Fruit fly (Drosophila melanogaster) whole organism, embryonic: ENCODE results near the gene CG42272.

ENCODE experiments used
- B-H1 ChIP-seq: fragments of 200-800 bp; sonication (Bioruptor generic); IDR thresholded peaks from 3 replicates; pipeline ENCODE4 v1.3.6; 2022; ENCODE audit warnings: missing biosample characterization, missing genetic modification characterization
- CG10147 ChIP-seq: fragments of 200-800 bp; sonication (Bioruptor generic); optimal IDR thresholded peaks from 2 replicates; lab custom pipeline; 2019; ENCODE audit warnings: missing biosample characterization, mild to moderate bottlenecking, missing genetic modification characterization, moderate library complexity
- CG10462 ChIP-seq: fragments of 200-800 bp; sonication (Bioruptor generic); optimal IDR thresholded peaks from 2 replicates; lab custom pipeline; 2016; ENCODE audit warnings: missing biosample characterization, missing genetic modification characterization
- CG12299 ChIP-seq: fragments of 200-800 bp; sonication (Bioruptor generic); optimal IDR thresholded peaks from 2 replicates; lab custom pipeline; 2018; ENCODE audit warnings: missing biosample characterization, mild to moderate bottlenecking, missing genetic modification characterization
- CG13894 ChIP-seq: fragments of 200-800 bp; sonication (Bioruptor generic); optimal IDR thresholded peaks from 3 replicates; lab custom pipeline; 2018; ENCODE audit warnings: missing biosample characterization, mild to moderate bottlenecking, missing genetic modification characterization, moderate library complexity
- CG16815 ChIP-seq: fragments of 200-800 bp; sonication (Bioruptor generic); optimal IDR thresholded peaks from 3 replicates; lab custom pipeline; 2017; ENCODE audit warnings: missing biosample characterization, mild to moderate bottlenecking, missing genetic modification characterization
- CG16863 ChIP-seq: fragments of 200-800 bp; sonication (Bioruptor generic); optimal IDR thresholded peaks from 3 replicates; lab custom pipeline; 2016; ENCODE audit warnings: missing biosample characterization, missing genetic modification characterization
- CG17328 ChIP-seq: fragments of 200-800 bp; sonication (Bioruptor generic); IDR thresholded peaks from 2 replicates; pipeline ENCODE4 v1.3.6; 2022; ENCODE audit warnings: missing biosample characterization, missing genetic modification characterization
- CG18262 ChIP-seq: fragments of 200-800 bp; optimal IDR thresholded peaks from 3 replicates; lab custom pipeline; 2019; ENCODE audit warnings: missing biosample characterization, mild to moderate bottlenecking, missing genetic modification characterization, moderate library complexity
- CG2712 ChIP-seq: fragments of 200-800 bp; optimal IDR thresholded peaks from 3 replicates; lab custom pipeline; 2019; ENCODE audit warnings: missing biosample characterization, mild to moderate bottlenecking, missing genetic modification characterization, moderate library complexity
- CG3065 ChIP-seq: fragments of 200-800 bp; sonication (Bioruptor generic); optimal IDR thresholded peaks from 2 replicates; lab custom pipeline; 2016; ENCODE audit warnings: missing biosample characterization, missing genetic modification characterization
- CG3407 ChIP-seq: fragments of 200-800 bp; sonication (Bioruptor generic); optimal IDR thresholded peaks from 2 replicates; lab custom pipeline; 2018; ENCODE audit warnings: missing biosample characterization, mild to moderate bottlenecking, missing genetic modification characterization
- CG34224 ChIP-seq: fragments of 200-800 bp; sonication (Bioruptor generic); IDR thresholded peaks from 3 replicates; pipeline ENCODE4 v1.3.6; 2022; ENCODE audit warnings: missing biosample characterization, missing genetic modification characterization; ENCODE audit not compliant: partially characterized antibody
- CG3726 ChIP-seq: fragments of 200-800 bp; sonication (Bioruptor generic); IDR thresholded peaks from 3 replicates; pipeline ENCODE4, ENCODE4 v1.3.6; 2022; ENCODE audit warnings: missing biosample characterization, missing genetic modification characterization
- CG4707 ChIP-seq: fragments of 200-800 bp; sonication (Bioruptor generic); optimal IDR thresholded peaks from 2 replicates; lab custom pipeline; 2018; ENCODE audit warnings: missing biosample characterization, mild to moderate bottlenecking, missing genetic modification characterization, moderate library complexity
- CG5180 ChIP-seq: fragments of 200-800 bp; sonication (Bioruptor generic); optimal IDR thresholded peaks from 3 replicates; lab custom pipeline; 2017; ENCODE audit warnings: missing biosample characterization, missing genetic modification characterization, mild to moderate bottlenecking, moderate library complexity, missing genetic modification reagents
- CG7745 ChIP-seq: fragments of 200-800 bp; sonication (Bioruptor generic); optimal IDR thresholded peaks from 2 replicates; lab custom pipeline; 2018; ENCODE audit warnings: missing biosample characterization, mild to moderate bottlenecking, missing genetic modification characterization, moderate library complexity
- CG7987 ChIP-seq: fragments of 200-800 bp; sonication (Bioruptor generic); optimal IDR thresholded peaks from 2 replicates; lab custom pipeline; 2018; ENCODE audit warnings: missing biosample characterization, mild to moderate bottlenecking, missing genetic modification characterization, moderate library complexity
- CG9437 ChIP-seq: fragments of 200-800 bp; sonication (Bioruptor generic); optimal IDR thresholded peaks from 2 replicates; lab custom pipeline; 2018; ENCODE audit warnings: missing biosample characterization, mild to moderate bottlenecking, missing genetic modification characterization
- CG9932 ChIP-seq: fragments of 200-800 bp; sonication (Bioruptor generic); IDR thresholded peaks from 2 replicates; pipeline ENCODE4 v1.3.6; 2022; ENCODE audit warnings: missing biosample characterization, missing genetic modification characterization
- D19A ChIP-seq: fragments of 200-800 bp; optimal IDR thresholded peaks from 3 replicates; lab custom pipeline; 2019; ENCODE audit warnings: missing biosample characterization, mild to moderate bottlenecking, missing genetic modification characterization, moderate library complexity
- E2f2 ChIP-seq: fragments of 200-800 bp; sonication (Bioruptor generic); IDR thresholded peaks from 2 replicates; pipeline ENCODE4 v1.3.6; 2022; ENCODE audit warnings: missing biosample characterization, missing genetic modification characterization
- Elba2 ChIP-seq: fragments of 200-800 bp; sonication (Bioruptor generic); optimal IDR thresholded peaks from 3 replicates; lab custom pipeline; 2016; ENCODE audit warnings: missing biosample characterization, missing genetic modification characterization
- GATAe ChIP-seq: fragments of 200-800 bp; sonication (Bioruptor generic); conservative IDR thresholded peaks from 2 replicates; pipeline ENCODE4 v1.3.6; 2022; ENCODE audit warnings: missing biosample characterization, missing genetic modification characterization
- HmgD ChIP-seq: fragments of 200-800 bp; sonication (Bioruptor generic); optimal IDR thresholded peaks from 3 replicates; lab custom pipeline; 2016; ENCODE audit warnings: missing biosample characterization, missing genetic modification characterization
- Hmr ChIP-seq: fragments of 200-800 bp; sonication (Bioruptor generic); optimal IDR thresholded peaks from 3 replicates; lab custom pipeline; 2017; ENCODE audit warnings: mild to moderate bottlenecking, missing biosample characterization, missing genetic modification reagents, missing genetic modification characterization
- Hr3 ChIP-seq: fragments of 200-800 bp; sonication (Bioruptor generic); optimal IDR thresholded peaks from 3 replicates; lab custom pipeline; 2016; ENCODE audit warnings: missing biosample characterization, missing genetic modification characterization
- Lpt ChIP-seq: fragments of >200 bp; optimal IDR thresholded peaks from 2 replicates; lab custom pipeline; 2018; ENCODE audit warnings: missing biosample characterization, missing genetic modification characterization
- Rx ChIP-seq: fragments of 200-800 bp; sonication (Bioruptor generic); IDR thresholded peaks from 2 replicates; pipeline ENCODE4 v1.3.6; 2022; ENCODE audit warnings: missing biosample characterization, missing genetic modification characterization
- Six4 ChIP-seq: fragments of 200-800 bp; sonication (Bioruptor generic); optimal IDR thresholded peaks from 2 replicates; lab custom pipeline; 2016; ENCODE audit warnings: missing biosample characterization, missing genetic modification characterization
- Sry-β ChIP-seq: fragments of 200-800 bp; sonication (Bioruptor generic); optimal IDR thresholded peaks from 2 replicates; lab custom pipeline; 2018; ENCODE audit warnings: missing biosample characterization, mild to moderate bottlenecking, missing genetic modification characterization, moderate library complexity
- ara ChIP-seq: fragments of 200-800 bp; sonication (Bioruptor generic); IDR thresholded peaks from 2 replicates; pipeline ENCODE4 v1.3.6; 2022; ENCODE audit warnings: missing biosample characterization, missing genetic modification characterization
- az2 ChIP-seq: fragments of 200-800 bp; sonication (Bioruptor generic); optimal IDR thresholded peaks from 3 replicates; lab custom pipeline; 2016; ENCODE audit warnings: missing biosample characterization, missing genetic modification characterization
- btn ChIP-seq: fragments of 200-800 bp; sonication (Bioruptor generic); optimal IDR thresholded peaks from 2 replicates; lab custom pipeline; 2016; ENCODE audit warnings: missing biosample characterization, missing genetic modification characterization
- chif ChIP-seq, 2 experiments: fragments of 200-800 bp; sonication (Bioruptor generic); optimal IDR thresholded peaks; 3 replicates each; lab custom pipeline; 2016; ENCODE audit warnings: missing biosample characterization in 2 of 2, missing genetic modification characterization in 2 of 2
- chinmo ChIP-seq: fragments of 200-800 bp; sonication (Bioruptor generic); IDR thresholded peaks from 4 replicates; pipeline ENCODE4 v1.3.6; 2022; ENCODE audit warnings: missing biosample characterization, missing genetic modification characterization; ENCODE audit not compliant: partially characterized antibody
- dimm ChIP-seq: fragments of 200-800 bp; sonication (Bioruptor generic); IDR thresholded peaks from 2 replicates; pipeline ENCODE4 v1.3.6; 2022; ENCODE audit warnings: missing biosample characterization, missing genetic modification characterization
- ems ChIP-seq: fragments of 200-800 bp; sonication (Bioruptor generic); optimal IDR thresholded peaks from 3 replicates; lab custom pipeline; 2016; ENCODE audit warnings: missing biosample characterization, missing genetic modification characterization
- fru ChIP-seq: fragments of >200 bp; optimal IDR thresholded peaks from 2 replicates; lab custom pipeline; 2017
- gce ChIP-seq: fragments of 200-800 bp; sonication (Bioruptor generic); IDR thresholded peaks from 3 replicates; pipeline ENCODE4 v1.3.6; 2022; ENCODE audit warnings: missing biosample characterization, missing genetic modification characterization
- klu ChIP-seq: fragments of 200-800 bp; sonication (Bioruptor generic); IDR thresholded peaks from 2 replicates; pipeline ENCODE4 v1.3.6; 2022; ENCODE audit warnings: missing biosample characterization, missing genetic modification characterization
- lola ChIP-seq, 3 experiments: fragments of >200 bp in 2 of 3; fragments of 200-800 bp in 1 of 3; sonication (Bioruptor generic) in 1 of 3; optimal IDR thresholded peaks; 2 replicates each; lab custom pipeline; 2017 to 2019; ENCODE audit warnings: missing biosample characterization in 3 of 3, missing genetic modification characterization in 3 of 3, mild to moderate bottlenecking in 1 of 3, moderate library complexity in 1 of 3
- pan ChIP-seq, 4 experiments: fragments of >200 bp in 3 of 4; fragments of 200-800 bp in 1 of 4; sonication (Bioruptor generic) in 1 of 4; optimal IDR thresholded peaks in 3 of 4; IDR thresholded peaks in 1 of 4; 2 replicates each; pipeline versions ENCODE4 v1.3.6 to Lab custom; 2017 to 2022; ENCODE audit warnings: missing biosample characterization in 2 of 4, missing genetic modification characterization in 2 of 4, mixed read lengths in 1 of 4
- pita ChIP-seq: fragments of 200-800 bp; sonication (Bioruptor generic); optimal IDR thresholded peaks from 2 replicates; lab custom pipeline; 2017; ENCODE audit warnings: missing biosample characterization, mild to moderate bottlenecking, missing genetic modification characterization
- rib ChIP-seq: fragments of 200-800 bp; sonication (Bioruptor generic); IDR thresholded peaks from 2 replicates; pipeline ENCODE4 v1.3.6; 2022; ENCODE audit warnings: missing biosample characterization, missing genetic modification characterization
- salm ChIP-seq: fragments of 200-800 bp; sonication (Bioruptor generic); optimal IDR thresholded peaks from 2 replicates; lab custom pipeline; 2018; ENCODE audit warnings: missing biosample characterization, mild to moderate bottlenecking, missing genetic modification characterization
- sqz ChIP-seq: fragments of 200-800 bp; sonication (Bioruptor generic); optimal IDR thresholded peaks from 3 replicates; lab custom pipeline; 2018; ENCODE audit warnings: missing biosample characterization, mild to moderate bottlenecking, missing genetic modification characterization
- sr ChIP-seq: fragments of 200-800 bp; sonication (Bioruptor generic); IDR thresholded peaks from 3 replicates; pipeline ENCODE4 v1.3.6; 2022; ENCODE audit warnings: missing biosample characterization, missing genetic modification characterization
- vvl ChIP-seq: fragments of 200-800 bp; sonication (Bioruptor generic); IDR thresholded peaks from 2 replicates; pipeline ENCODE4 v1.3.6; 2022; ENCODE audit warnings: missing biosample characterization, missing genetic modification characterization

The CG42272 gene

DNA sequence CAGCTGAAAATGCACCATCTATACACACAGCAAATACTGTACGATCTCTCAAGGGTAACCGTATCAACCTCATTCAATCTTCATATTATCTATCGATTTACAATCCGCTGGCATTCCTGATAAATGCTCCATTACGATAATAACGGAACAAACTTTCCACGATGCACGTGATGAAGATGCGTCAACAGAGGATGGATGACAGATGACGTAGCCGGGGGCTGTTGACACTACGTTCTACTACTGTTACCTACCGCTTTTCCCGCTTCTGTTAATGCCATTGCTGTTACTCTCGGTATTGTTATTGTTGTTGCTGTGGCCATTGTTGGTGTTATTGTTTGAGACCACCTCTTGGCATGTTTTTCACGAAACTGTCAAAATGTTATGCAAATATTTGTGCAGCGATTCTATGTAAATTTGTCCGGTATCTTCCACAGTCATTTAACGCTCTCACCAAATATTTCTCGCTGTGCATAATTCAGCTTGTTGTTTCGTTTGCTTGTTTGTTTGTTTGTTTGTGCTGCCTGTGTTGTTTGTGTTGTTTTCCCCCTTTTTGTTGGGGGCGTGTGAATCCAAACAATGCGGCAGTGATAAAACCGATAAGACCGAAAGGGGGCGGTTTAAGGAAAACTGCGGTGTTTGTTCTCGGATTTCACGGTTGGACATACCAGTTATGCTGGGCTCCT lies 21.1 kb downstream of the CG42272 start (continued):
- TF ChIP-seq CG13894 (tag; lab: Kevin White, UChicago) (no peak), rib (0 out of 2 replicates have a peak, but pooled peaks have one; percentile 37), CG10462 (peak; percentile 81), fru (lab: Kevin White, UChicago) (no peak), lola (GFP tag; optimal IDR thresholded peaks at IDR 0.05; lab: Kevin White, UChicago) (peak in 1 of 3 experiments; percentile 82), CG3726 (GFP tag; lab: Robert Waterston, UW) (0 out of 3 replicates have a peak, but pooled peaks have one; percentile 4), Hmr (GFP tag; lab: Kevin White, UChicago) (peak; percentile 70), dimm (GFP tag; lab: Robert Waterston, UW) (no peak), CG9932 (GFP tag; lab: Robert Waterston, UW) (no peak), Hr3 (GFP tag; lab: Kevin White, UChicago) (peak; percentile 63), Elba2 (no peak), CG5180 (peak; percentile 85), D19A (tag; lab: Kevin White, UChicago) (peak; percentile 70), vvl (GFP tag; lab: Robert Waterston, UW) (peak; percentile 72), gce (GFP tag; lab: Robert Waterston, UW) (peak; percentile 74; the same call in 1 of the 3 replicates), CG10147 (peak; percentile 73), CG17328 (GFP tag; lab: Robert Waterston, UW) (peak; percentile 46; the same call in 1 of the 2 replicates), Six4 (GFP tag; lab: Kevin White, UChicago) (peak; percentile 86), sqz (GFP tag; lab: Kevin White, UChicago) (peak; percentile 79), CG16815 (GFP tag; lab: Kevin White, UChicago) (peak; percentile 41), CG4707 (peak; percentile 85), CG3065 (GFP tag; lab: Kevin White, UChicago) (peak; percentile 87), CG18262 (tag; lab: Kevin White, UChicago) (peak; percentile 81), CG2712 (peak; percentile 84), Lpt (GFP tag; lab: Kevin White, UChicago) (no peak), az2 (GFP tag; lab: Kevin White, UChicago) (peak; percentile 59), CG3407 (GFP tag; lab: Kevin White, UChicago) (peak; percentile 92), sr (GFP tag; lab: Robert Waterston, UW) (peak; percentile 47; the same call in 1 of the 3 replicates), CG7987 (GFP tag; lab: Kevin White, UChicago) (peak; percentile 94), pan (optimal IDR thresholded peaks at IDR 0.05; lab: Kevin White, UChicago) (no peak), pan (GFP tag; optimal IDR thresholded peaks at IDR 0.05 in 1 of 2, IDR thresholded peaks at IDR 0.05 in 1 of 2) (peak in 1 of 2 experiments; percentile 30), CG9437 (peak; percentile 90), B-H1 (GFP tag; lab: Robert Waterston, UW) (peak; percentile 21; the same call in 1 of the 3 replicates), chif (GFP tag; optimal IDR thresholded peaks at IDR 0.05; lab: Kevin White, UChicago) (peak; percentile 83 to 86), Rx (GFP tag; lab: Robert Waterston, UW) (no peak), btn (peak; percentile 90), CG7745 (tag; lab: Kevin White, UChicago) (peak; percentile 75), klu (GFP tag; lab: Robert Waterston, UW) (no peak), pita (GFP tag; lab: Kevin White, UChicago) (no peak), CG12299 (tag; lab: Kevin White, UChicago) (peak; percentile 54), salm (tag; lab: Kevin White, UChicago) (peak; percentile 74), E2f2 (GFP tag; lab: Robert Waterston, UW) (peak; percentile 40; the same call in 1 of the 2 replicates), Sry-β (GFP tag; lab: Kevin White, UChicago) (peak; percentile 72), CG34224 (no peak), ara (GFP tag; lab: Robert Waterston, UW) (peak; percentile 88), HmgD (GFP tag; lab: Kevin White, UChicago) (peak; percentile 55), CG16863 (GFP tag; lab: Kevin White, UChicago) (peak; percentile 90), ems (GFP tag; lab: Kevin White, UChicago) (peak; percentile 76), GATAe (GFP tag; lab: Robert Waterston, UW) (no peak), chinmo (GFP tag; lab: Robert Waterston, UW) (no peak)
